Fruit fly (Drosophila melanogaster) whole organism, embryonic: ENCODE data around the gene CG14419.

Experiments
- CG10462 ChIP-seq: fragments of 200-800 bp; sonication (Bioruptor generic); optimal IDR thresholded peaks from 2 replicates; lab custom pipeline; 2016; ENCODE audit warnings: missing biosample characterization, missing genetic modification characterization
- CG11093 ChIP-seq: fragments of 200-800 bp; sonication (Bioruptor generic); IDR thresholded peaks from 3 replicates; pipeline ENCODE4 v1.3.6; 2022; ENCODE audit warnings: missing biosample characterization, missing genetic modification characterization
- CG11695 ChIP-seq: fragments of 200-800 bp; sonication (Bioruptor generic); IDR thresholded peaks from 3 replicates; pipeline ENCODE4 v1.3.6; 2022; ENCODE audit warnings: missing biosample characterization, missing genetic modification characterization
- CG12155 ChIP-seq: fragments of 200-800 bp; sonication (Bioruptor generic); optimal IDR thresholded peaks from 3 replicates; lab custom pipeline; 2016; ENCODE audit warnings: missing biosample characterization, missing genetic modification characterization
- CG12942 ChIP-seq: fragments of 200-800 bp; sonication (Bioruptor generic); optimal IDR thresholded peaks from 3 replicates; lab custom pipeline; 2016; ENCODE audit warnings: missing biosample characterization, missing genetic modification characterization
- CG17829 ChIP-seq: fragments of 200-800 bp; optimal IDR thresholded peaks from 2 replicates; lab custom pipeline; 2019; ENCODE audit warnings: missing biosample characterization, mild to moderate bottlenecking, missing genetic modification characterization, moderate library complexity
- CG17912 ChIP-seq: fragments of 200-800 bp; sonication (Bioruptor generic); optimal IDR thresholded peaks from 2 replicates; lab custom pipeline; 2018; ENCODE audit warnings: missing biosample characterization, mild to moderate bottlenecking, missing genetic modification characterization
- CG1832 ChIP-seq: fragments of 200-800 bp; sonication (Bioruptor generic); optimal IDR thresholded peaks from 2 replicates; lab custom pipeline; 2017; ENCODE audit warnings: missing biosample characterization, mild to moderate bottlenecking, missing genetic modification characterization, inconsistent platforms
- CG2199 ChIP-seq: fragments of 200-800 bp; sonication (Bioruptor generic); IDR thresholded peaks from 3 replicates; pipeline ENCODE4 v1.3.6; 2022; ENCODE audit warnings: missing biosample characterization, missing genetic modification characterization
- CG31441 ChIP-seq: fragments of 200-800 bp; sonication (Bioruptor generic); IDR thresholded peaks from 2 replicates; pipeline ENCODE4 v1.3.6; 2022; ENCODE audit warnings: missing biosample characterization, missing genetic modification characterization
- CG32767 ChIP-seq: fragments of 200-800 bp; sonication (Bioruptor generic); IDR thresholded peaks from 2 replicates; pipeline ENCODE4 v1.3.6; 2022; ENCODE audit warnings: missing biosample characterization, missing genetic modification characterization
- CG3407 ChIP-seq: fragments of 200-800 bp; sonication (Bioruptor generic); optimal IDR thresholded peaks from 2 replicates; lab custom pipeline; 2018; ENCODE audit warnings: missing biosample characterization, mild to moderate bottlenecking, missing genetic modification characterization
- CG42726 ChIP-seq: fragments of 200-800 bp; sonication (Bioruptor generic); IDR thresholded peaks from 2 replicates; pipeline ENCODE4 v1.3.6; 2022; ENCODE audit warnings: missing biosample characterization, missing genetic modification characterization; ENCODE audit not compliant: partially characterized antibody
- CG4404 ChIP-seq: fragments of 200-800 bp; sonication (Bioruptor generic); IDR thresholded peaks from 2 replicates; pipeline ENCODE4 v1.3.6; 2022; ENCODE audit warnings: missing biosample characterization, missing genetic modification characterization
- CG4617 ChIP-seq: fragments of 200-800 bp; sonication (Bioruptor generic); optimal IDR thresholded peaks from 3 replicates; lab custom pipeline; 2016; ENCODE audit warnings: missing biosample characterization, missing genetic modification characterization, borderline replicate concordance
- CG4730 ChIP-seq: fragments of 200-800 bp; sonication (Bioruptor generic); IDR thresholded peaks from 2 replicates; pipeline ENCODE4 v1.3.6; 2022; ENCODE audit warnings: missing biosample characterization, missing genetic modification characterization
- CG6654 ChIP-seq: fragments of 200-800 bp; sonication (Bioruptor generic); optimal IDR thresholded peaks from 2 replicates; lab custom pipeline; 2017; ENCODE audit warnings: missing biosample characterization, mild to moderate bottlenecking, missing genetic modification characterization
- CG6813 ChIP-seq: fragments of 200-800 bp; sonication (Bioruptor generic); optimal IDR thresholded peaks from 2 replicates; lab custom pipeline; 2017; ENCODE audit warnings: missing biosample characterization, missing genetic modification characterization, mild to moderate bottlenecking, moderate library complexity, missing genetic modification reagents
- CG7357 ChIP-seq: fragments of 200-800 bp; sonication (Bioruptor generic); IDR thresholded peaks from 3 replicates; pipeline ENCODE4 v1.3.6; 2022; ENCODE audit warnings: missing biosample characterization, missing genetic modification characterization
- CG8359 ChIP-seq: fragments of 200-800 bp; sonication (Bioruptor generic); optimal IDR thresholded peaks from 2 replicates; lab custom pipeline; 2017; ENCODE audit warnings: missing biosample characterization, mild to moderate bottlenecking, missing genetic modification characterization, borderline replicate concordance
- Dbx ChIP-seq: fragments of 200-800 bp; sonication (Bioruptor generic); IDR thresholded peaks from 3 replicates; pipeline ENCODE4 v1.3.6; 2022; ENCODE audit warnings: missing biosample characterization, missing genetic modification characterization
- Dref ChIP-seq: fragments of 200-800 bp; sonication (Bioruptor generic); IDR thresholded peaks from 2 replicates; pipeline ENCODE4 v1.3.6; 2022; ENCODE audit warnings: missing biosample characterization, missing genetic modification characterization
- ERR ChIP-seq: fragments of 200-800 bp; sonication (Bioruptor generic); optimal IDR thresholded peaks from 2 replicates; lab custom pipeline; 2016; ENCODE audit warnings: missing biosample characterization, missing genetic modification characterization
- Ets97D ChIP-seq: fragments of 200-800 bp; sonication (Bioruptor generic); optimal IDR thresholded peaks from 3 replicates; lab custom pipeline; 2016; ENCODE audit warnings: missing biosample characterization, missing genetic modification characterization
- Fer1 ChIP-seq: fragments of 200-800 bp; sonication (Bioruptor generic); optimal IDR thresholded peaks from 2 replicates; lab custom pipeline; 2017; ENCODE audit warnings: missing biosample characterization, mild to moderate bottlenecking, missing genetic modification characterization
- HLH54F ChIP-seq: fragments of 200-800 bp; sonication (Bioruptor generic); optimal IDR thresholded peaks from 3 replicates; lab custom pipeline; 2016; ENCODE audit warnings: missing biosample characterization, missing genetic modification characterization
- Nf-YB ChIP-seq: fragments of 200-800 bp; sonication (Bioruptor generic); optimal IDR thresholded peaks from 3 replicates; lab custom pipeline; 2019; ENCODE audit warnings: missing biosample characterization, mild to moderate bottlenecking, missing genetic modification characterization, moderate library complexity
- Poxn ChIP-seq: fragments of 200-800 bp; sonication (Bioruptor generic); IDR thresholded peaks from 2 replicates; pipeline ENCODE4 v1.3.6; 2022; ENCODE audit warnings: missing biosample characterization, missing genetic modification characterization
- Side ChIP-seq: fragments of 200-800 bp; sonication (Bioruptor generic); optimal IDR thresholded peaks from 2 replicates; lab custom pipeline; 2016; ENCODE audit warnings: missing biosample characterization, missing genetic modification characterization
- Sin3A ChIP-seq: fragments of >200 bp; optimal IDR thresholded peaks from 2 replicates; lab custom pipeline; 2018
- Usf ChIP-seq: fragments of 200-800 bp; sonication (Bioruptor generic); optimal IDR thresholded peaks from 2 replicates; lab custom pipeline; 2017; ENCODE audit warnings: missing genotype, missing biosample characterization, missing genetic modification characterization
- YL-1 ChIP-seq: fragments of 200-800 bp; sonication (Bioruptor generic); optimal IDR thresholded peaks from 3 replicates; lab custom pipeline; 2017; ENCODE audit warnings: missing biosample characterization, mild to moderate bottlenecking, missing genetic modification characterization
- ash1 ChIP-seq: fragments of 200-800 bp; sonication (Bioruptor generic); optimal IDR thresholded peaks from 2 replicates; lab custom pipeline; 2018; ENCODE audit warnings: missing biosample characterization, mild to moderate bottlenecking, missing genetic modification characterization
- chm ChIP-seq: fragments of 200-800 bp; sonication (Bioruptor generic); IDR thresholded peaks from 2 replicates; pipeline ENCODE4 v1.3.6; 2022; ENCODE audit warnings: missing biosample characterization, missing genetic modification characterization
- crc ChIP-seq: fragments of 200-800 bp; sonication (Bioruptor generic); optimal IDR thresholded peaks from 2 replicates; lab custom pipeline; 2016; ENCODE audit warnings: missing biosample characterization, missing genetic modification characterization
- crp ChIP-seq, 2 experiments: fragments of 200-800 bp; sonication (Bioruptor generic); optimal IDR thresholded peaks; 2 replicates in 1 of 2; 3 replicates in 1 of 2; lab custom pipeline; 2017; ENCODE audit warnings: missing biosample characterization in 2 of 2, missing genetic modification characterization in 2 of 2, mild to moderate bottlenecking in 1 of 2, moderate library complexity in 1 of 2
- dan ChIP-seq: fragments of 200-800 bp; sonication (Bioruptor generic); IDR thresholded peaks from 2 replicates; pipeline ENCODE4 v1.3.6; 2022; ENCODE audit warnings: missing biosample characterization, missing genetic modification characterization
- ftz-f1 ChIP-seq: fragments of 200-800 bp; sonication (Bioruptor generic); optimal IDR thresholded peaks from 2 replicates; lab custom pipeline; 2016; ENCODE audit warnings: missing biosample characterization, missing genetic modification characterization
- gro ChIP-seq: fragments of 200-800 bp; sonication (Bioruptor generic); optimal IDR thresholded peaks from 2 replicates; lab custom pipeline; 2016; ENCODE audit warnings: missing biosample characterization, missing genetic modification characterization
- gsb-n ChIP-seq: fragments of 200-800 bp; sonication (Bioruptor generic); optimal IDR thresholded peaks from 3 replicates; lab custom pipeline; 2018; ENCODE audit warnings: missing biosample characterization, mild to moderate bottlenecking, missing genetic modification characterization
- hkb ChIP-seq, 2 experiments: fragments of 200-800 bp in 1 of 2; fragments of >200 bp in 1 of 2; sonication (Bioruptor generic) in 1 of 2; IDR thresholded peaks in 1 of 2; optimal IDR thresholded peaks in 1 of 2; 2 replicates each; pipeline versions ENCODE4 v1.3.6 to Lab custom; 2017 to 2022; ENCODE audit warnings: missing biosample characterization in 1 of 2, missing genetic modification characterization in 1 of 2
- lilli ChIP-seq: fragments of 200-800 bp; sonication (Bioruptor generic); optimal IDR thresholded peaks from 3 replicates; lab custom pipeline; 2016; ENCODE audit warnings: missing biosample characterization, missing genetic modification characterization
- maf-S ChIP-seq: fragments of 200-800 bp; sonication (Bioruptor generic); optimal IDR thresholded peaks from 2 replicates; lab custom pipeline; 2016; ENCODE audit warnings: missing biosample characterization, missing genetic modification characterization
- oc ChIP-seq: fragments of 200-800 bp; sonication (Bioruptor generic); optimal IDR thresholded peaks from 2 replicates; lab custom pipeline; 2018; ENCODE audit warnings: missing biosample characterization, mild to moderate bottlenecking, missing genetic modification characterization, moderate library complexity
- pho ChIP-seq: fragments of 200-800 bp; sonication (Bioruptor generic); optimal IDR thresholded peaks from 2 replicates; lab custom pipeline; 2016; ENCODE audit warnings: missing biosample characterization, missing genetic modification characterization
- prd ChIP-seq, 3 experiments: fragments of >200 bp in 2 of 3; fragments of 200-800 bp in 1 of 3; sonication (Bioruptor generic) in 1 of 3; optimal IDR thresholded peaks in 2 of 3; IDR thresholded peaks in 1 of 3; 2 replicates in 2 of 3; 3 replicates in 1 of 3; pipeline versions ENCODE4 v1.3.6 to Lab custom; 2017 to 2022; ENCODE audit warnings: missing biosample characterization in 1 of 3, missing genetic modification characterization in 1 of 3
- psq ChIP-seq: fragments of 200-800 bp; sonication (Bioruptor generic); optimal IDR thresholded peaks from 2 replicates; lab custom pipeline; 2017; ENCODE audit warnings: missing biosample characterization, missing genetic modification characterization
- pzg ChIP-seq: fragments of 200-800 bp; sonication (Bioruptor generic); optimal IDR thresholded peaks from 3 replicates; lab custom pipeline; 2018; ENCODE audit warnings: missing biosample characterization, mild to moderate bottlenecking, missing genetic modification characterization, moderate library complexity
- ssp ChIP-seq: fragments of 200-800 bp; sonication (Bioruptor generic); IDR thresholded peaks from 2 replicates; pipeline ENCODE4 v1.3.6; 2022; ENCODE audit warnings: missing biosample characterization, missing genetic modification characterization
- sug ChIP-seq: fragments of 200-800 bp; optimal IDR thresholded peaks from 2 replicates; lab custom pipeline; 2019; ENCODE audit warnings: missing biosample characterization, mild to moderate bottlenecking, missing genetic modification characterization, moderate library complexity
- wor ChIP-seq: fragments of 200-800 bp; sonication (Bioruptor generic); IDR thresholded peaks from 2 replicates; pipeline ENCODE4 v1.3.6; 2022; ENCODE audit warnings: missing biosample characterization, missing genetic modification characterization

The CG14419 gene

dm6 chrX:2860955-2861354 is 24.8 kb downstream of the CG14419 start (continued):
- TF ChIP-seq wor (GFP tag; lab: Robert Waterston, UW): no peak
- TF ChIP-seq maf-S: no peak
- TF ChIP-seq Ets97D (GFP tag; lab: Kevin White, UChicago): no peak
- TF ChIP-seq CG2199 (GFP tag; lab: Robert Waterston, UW): no peak
- TF ChIP-seq CG32767 (GFP tag; lab: Robert Waterston, UW): no peak
- peak; percentile 43; the same call in 1 of the 2 replicates for TF ChIP-seq CG31441 (GFP tag; lab: Robert Waterston, UW)
- TF ChIP-seq CG4404: no peak
- TF ChIP-seq CG42726: no peak
- TF ChIP-seq CG11093 (GFP tag; lab: Robert Waterston, UW): no peak
- TF ChIP-seq gro (GFP tag; lab: Kevin White, UChicago): no peak
- TF ChIP-seq CG4730 (GFP tag; lab: Robert Waterston, UW): no peak
- peak; percentile 26 for TF ChIP-seq CG6813 (GFP tag; lab: Kevin White, UChicago)
- no peak for TF ChIP-seq ERR (GFP tag; lab: Kevin White, UChicago)
- no peak for TF ChIP-seq CG7357 (GFP tag; lab: Robert Waterston, UW)
- 0 out of 2 replicates have a peak, but pooled peaks have one; percentile 21 for TF ChIP-seq ssp
- no peak for TF ChIP-seq ftz-f1 (GFP tag; lab: Kevin White, UChicago)
- TF ChIP-seq Nf-YB: no peak
- no peak for TF ChIP-seq hkb (optimal IDR thresholded peaks at IDR 0.05; lab: Kevin White, UChicago)
- peak; percentile 21; the same call in 1 of the 2 replicates for TF ChIP-seq hkb (GFP tag; IDR thresholded peaks at IDR 0.05; lab: Robert Waterston, UW)
- no peak for TF ChIP-seq gsb-n (tag; lab: Kevin White, UChicago)
- TF ChIP-seq CG4617 (GFP tag; lab: Kevin White, UChicago): no peak
- TF ChIP-seq CG8359 (GFP tag; lab: Kevin White, UChicago): no peak
- peak; percentile 7 for TF ChIP-seq HLH54F (GFP tag; lab: Kevin White, UChicago)
- no peak for TF ChIP-seq CG1832 (GFP tag; lab: Kevin White, UChicago)
- TF ChIP-seq YL-1 (GFP tag; lab: Kevin White, UChicago): no peak
- TF ChIP-seq Usf: no peak
- no peak for TF ChIP-seq oc (tag; lab: Kevin White, UChicago)
- TF ChIP-seq CG17829 (tag; lab: Kevin White, UChicago): no peak
- no peak for TF ChIP-seq crc (GFP tag; lab: Kevin White, UChicago)
- TF ChIP-seq prd (optimal IDR thresholded peaks at IDR 0.05; lab: Kevin White, UChicago): no peak
- TF ChIP-seq prd (GFP tag; IDR thresholded peaks at IDR 0.05; lab: Robert Waterston, UW): peak; percentile 42; the same call in 1 of the 3 replicates
- no peak for TF ChIP-seq CG3407
- TF ChIP-seq pho (GFP tag; lab: Kevin White, UChicago): no peak
- no peak for TF ChIP-seq CG12155 (GFP tag; lab: Kevin White, UChicago)
- no peak for TF ChIP-seq dan
- no peak for TF ChIP-seq psq (GFP tag; lab: Kevin White, UChicago)
- no peak for TF ChIP-seq Side (GFP tag; lab: Kevin White, UChicago)
- TF ChIP-seq Dbx (GFP tag; lab: Robert Waterston, UW): peak; percentile 47; the same call in 1 of the 3 replicates
- TF ChIP-seq CG12942 (GFP tag; lab: Kevin White, UChicago): peak; percentile 3
- no peak for TF ChIP-seq sug (tag; lab: Kevin White, UChicago)
- no peak for TF ChIP-seq Dref (GFP tag; lab: Robert Waterston, UW)
- TF ChIP-seq CG10462 (GFP tag; lab: Kevin White, UChicago): no peak
- TF ChIP-seq Sin3A (lab: Kevin White, UChicago): no peak
- TF ChIP-seq CG11695 (GFP tag; lab: Robert Waterston, UW): no peak
- peak; percentile 16 for TF ChIP-seq lilli (GFP tag; lab: Kevin White, UChicago)
- no peak for TF ChIP-seq CG6654 (GFP tag; lab: Kevin White, UChicago)
- TF ChIP-seq Poxn: no peak
- TF ChIP-seq chm: no peak
- no peak for TF ChIP-seq crp (GFP tag; optimal IDR thresholded peaks at IDR 0.05; lab: Kevin White, UChicago)
- no peak for TF ChIP-seq ash1
- TF ChIP-seq CG17912: no peak
- no peak for TF ChIP-seq Fer1 (GFP tag; lab: Kevin White, UChicago)
- TF ChIP-seq pzg (GFP tag; lab: Kevin White, UChicago): no peak
